Fruit fly (Drosophila melanogaster) Kc167 (cell line): ENCODE measurements around the gene dmGlut.

Source experiments
- Myc ChIP-seq: fragments of >200 bp; optimal IDR thresholded peaks from 2 replicates; lab custom pipeline; 2017; ENCODE audit warnings: missing external identifiers
- Sin3A ChIP-seq: fragments of >200 bp; optimal IDR thresholded peaks from 2 replicates; lab custom pipeline; 2018; ENCODE audit warnings: missing external identifiers
- h ChIP-seq: fragments of >200 bp; optimal IDR thresholded peaks from 3 replicates; lab custom pipeline; 2018; ENCODE audit warnings: missing external identifiers
- insv ChIP-seq: fragments of >200 bp; optimal IDR thresholded peaks from 3 replicates; lab custom pipeline; 2018; ENCODE audit warnings: missing external identifiers
- psq ChIP-seq: fragments of >200 bp; optimal IDR thresholded peaks from 2 replicates; lab custom pipeline; 2017; ENCODE audit warnings: missing external identifiers
- ttk ChIP-seq: sonication (Bioruptor generic); optimal IDR thresholded peaks from 2 replicates; lab custom pipeline; 2017; ENCODE audit warnings: missing external identifiers

The dmGlut gene

dm6 chr2L:12002051-12002450, 25.2 kb upstream of the dmGlut start, which contains the start of gene Hacd1:
Hacd1 (minus strand) TSS chr2L:12002266.
- TF ChIP-seq Sin3A (lab: Kevin White, UChicago) (no peak), ttk (lab: Kevin White, UChicago) (no peak)

DNA sequence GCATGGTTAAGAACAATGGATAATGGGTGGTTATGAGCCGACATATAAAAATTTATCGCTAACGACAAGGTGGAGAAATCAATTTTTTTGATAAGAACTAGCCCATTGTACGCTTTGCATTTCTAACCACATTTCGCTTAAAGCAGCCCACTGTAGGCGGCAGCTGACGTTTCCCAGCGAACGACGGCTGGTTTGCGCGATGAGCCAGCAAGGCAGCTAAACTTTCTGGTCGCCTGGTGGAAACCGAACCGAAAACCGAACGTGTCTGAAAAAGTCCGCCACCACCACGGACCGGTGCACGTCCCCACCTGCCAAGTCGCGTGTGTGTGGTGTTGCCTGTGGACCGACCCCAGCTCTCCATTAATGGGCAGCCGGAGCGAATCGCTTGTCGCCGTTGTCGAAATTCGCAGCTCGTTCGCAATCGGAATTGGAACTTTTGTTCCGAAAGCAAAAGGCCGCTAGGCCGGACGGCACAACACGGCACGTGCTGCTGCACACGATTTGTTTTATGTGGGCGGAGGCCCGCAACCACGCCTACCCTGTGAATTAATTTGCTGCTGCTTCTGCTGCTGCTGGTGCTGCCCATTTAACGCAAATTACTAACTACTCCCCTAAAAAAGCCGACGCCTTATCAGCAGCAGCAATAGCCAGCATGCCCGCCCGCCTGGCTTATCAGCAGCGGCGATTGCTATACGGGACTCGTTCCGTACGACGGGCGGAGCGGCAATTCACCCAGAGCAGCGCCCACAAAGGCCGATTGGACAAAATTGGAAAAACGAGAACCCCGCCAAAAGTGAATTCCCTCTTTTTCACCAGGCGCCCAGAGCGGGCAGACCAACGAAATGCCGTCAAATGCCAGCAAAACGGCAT, 24.1 kb upstream of the dmGlut start:
- no peak for TF ChIP-seq ttk (lab: Kevin White, UChicago)
- TF ChIP-seq insv = no peak
- no peak for TF ChIP-seq Sin3A (lab: Kevin White, UChicago)
- TF ChIP-seq psq (lab: Kevin White, UChicago) = no peak
- TF ChIP-seq Myc (lab: Kevin White, UChicago) = no peak
- no peak for TF ChIP-seq h (lab: Kevin White, UChicago)

DNA sequence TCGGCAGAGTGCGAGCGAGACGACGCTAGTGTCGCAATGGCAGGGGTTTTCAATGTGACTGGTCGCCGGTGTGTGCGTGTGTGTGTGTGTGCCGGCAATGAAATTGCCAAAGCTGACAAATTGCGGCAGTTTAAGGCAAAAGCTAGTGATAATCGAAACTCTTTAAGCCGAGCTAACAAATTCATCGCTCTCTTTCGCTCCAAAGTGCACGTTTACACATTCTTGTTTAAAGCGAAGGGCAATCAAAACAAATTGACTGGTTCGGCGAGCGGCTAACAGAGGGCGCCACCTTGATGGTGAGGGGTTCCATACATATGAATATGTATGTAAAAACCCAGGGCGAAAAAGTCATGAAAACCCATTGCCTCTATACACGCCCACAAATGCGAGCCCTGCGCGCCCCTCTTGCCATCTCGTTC, 23.4 kb upstream of the dmGlut start:
- no peak for TF ChIP-seq ttk (lab: Kevin White, UChicago)
- no peak for TF ChIP-seq Myc (lab: Kevin White, UChicago)
- TF ChIP-seq Sin3A (lab: Kevin White, UChicago) = no peak
- no peak for TF ChIP-seq psq (lab: Kevin White, UChicago)
- no peak for TF ChIP-seq insv
- TF ChIP-seq h (lab: Kevin White, UChicago) = no peak

DNA sequence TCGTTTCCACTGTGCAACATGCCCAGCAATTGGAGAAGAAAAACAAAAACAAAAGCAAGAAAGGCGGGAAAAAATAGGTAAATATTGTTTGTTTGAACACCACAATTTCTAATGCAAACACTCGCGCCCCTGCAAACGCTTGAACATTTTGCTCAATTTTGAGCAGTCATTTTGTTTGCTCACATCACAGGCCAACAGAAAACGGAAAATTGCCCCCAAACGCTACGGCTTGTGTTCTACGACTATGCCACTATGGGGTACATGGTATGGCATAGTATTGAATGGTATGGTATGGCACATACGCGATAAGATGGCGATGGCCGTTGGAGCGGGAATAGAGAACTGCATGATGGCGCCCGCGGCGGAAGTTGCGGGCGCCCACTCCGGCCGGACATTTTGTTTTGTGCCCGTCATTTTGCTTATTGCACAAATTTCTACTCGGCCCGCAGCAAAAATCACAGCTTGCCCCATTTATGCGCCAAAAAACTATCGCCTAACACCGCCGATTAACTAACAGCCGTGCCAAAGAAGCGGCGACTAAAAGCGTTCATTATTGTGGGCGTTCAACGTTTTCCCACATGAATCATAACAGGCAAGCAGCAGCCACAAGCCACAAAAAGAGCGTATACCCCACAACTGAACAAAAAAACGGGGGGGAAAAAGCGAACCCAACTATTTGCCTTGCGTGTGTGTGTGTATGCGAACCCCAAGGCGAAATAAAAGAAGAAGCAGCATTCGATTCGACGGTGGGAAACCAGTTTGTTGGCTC, 22.8 kb upstream of the dmGlut start:
- TF ChIP-seq Myc (lab: Kevin White, UChicago) = no peak
- TF ChIP-seq Sin3A (lab: Kevin White, UChicago) = no peak
- no peak for TF ChIP-seq ttk (lab: Kevin White, UChicago)
- TF ChIP-seq h (lab: Kevin White, UChicago) = no peak
- TF ChIP-seq insv = no peak
- no peak for TF ChIP-seq psq (lab: Kevin White, UChicago)

- TF ChIP-seq insv (no peak), psq (lab: Kevin White, UChicago) (no peak), ttk (lab: Kevin White, UChicago) (no peak), Myc (lab: Kevin White, UChicago) (no peak)
Observed at dm6 chr2L:12005436-12006396, 21.5 kb upstream of the dmGlut start.

DNA sequence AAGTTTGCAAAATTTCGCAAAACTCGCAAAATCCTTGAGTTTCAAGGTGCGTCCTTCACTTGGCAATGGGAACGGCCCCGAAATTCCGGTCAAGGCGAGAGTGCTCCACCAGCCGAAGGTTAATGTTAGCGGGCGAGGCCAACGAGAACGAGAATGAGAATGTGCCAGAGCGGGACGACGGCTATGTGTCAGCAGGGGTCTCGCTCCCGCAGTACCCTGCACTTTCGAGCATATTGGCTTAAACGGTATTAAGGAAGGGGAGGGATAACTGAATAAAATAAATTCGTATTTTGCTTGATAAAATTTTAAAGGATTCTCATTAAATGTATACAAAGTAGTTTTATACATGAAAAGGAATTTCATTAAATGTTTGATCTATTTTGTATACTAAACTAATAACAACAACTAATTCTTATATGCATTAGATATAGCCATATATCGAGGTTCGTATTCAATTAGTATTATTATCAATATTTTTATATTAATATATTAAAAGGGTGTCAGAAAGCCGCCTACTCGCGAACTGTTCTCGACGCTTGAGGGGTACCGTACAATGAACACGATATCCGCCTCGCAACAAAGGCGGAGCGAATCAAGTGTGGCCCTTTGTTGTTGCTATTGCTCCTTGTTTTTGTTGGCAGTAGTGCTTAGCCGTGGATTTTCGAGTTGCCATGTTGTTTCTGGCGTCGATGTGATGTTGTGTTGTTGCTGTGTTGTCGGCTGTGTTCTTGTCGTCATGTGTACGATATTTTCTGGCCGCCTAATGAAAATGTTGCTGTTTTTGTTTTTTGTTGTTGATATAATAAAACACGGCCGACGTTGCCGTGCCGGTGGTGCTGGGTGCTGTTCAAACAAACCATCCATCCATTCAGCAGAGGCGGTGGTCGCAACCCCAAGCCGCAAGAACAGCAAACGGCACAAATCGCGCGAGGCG, 20.6 kb upstream of the dmGlut start:
- no peak for TF ChIP-seq psq (lab: Kevin White, UChicago)
- TF ChIP-seq insv = no peak
- TF ChIP-seq ttk (lab: Kevin White, UChicago) = no peak
- TF ChIP-seq h (lab: Kevin White, UChicago) = no peak
- TF ChIP-seq Sin3A (lab: Kevin White, UChicago) = no peak

dm6 chr2L:12007331-12007791, 19.9 kb upstream of the dmGlut start:
- no peak for TF ChIP-seq psq (lab: Kevin White, UChicago)
- TF ChIP-seq insv = no peak
- no peak for TF ChIP-seq Myc (lab: Kevin White, UChicago)
- TF ChIP-seq Sin3A (lab: Kevin White, UChicago) = no peak
- TF ChIP-seq h (lab: Kevin White, UChicago) = no peak
- no peak for TF ChIP-seq ttk (lab: Kevin White, UChicago)

DNA sequence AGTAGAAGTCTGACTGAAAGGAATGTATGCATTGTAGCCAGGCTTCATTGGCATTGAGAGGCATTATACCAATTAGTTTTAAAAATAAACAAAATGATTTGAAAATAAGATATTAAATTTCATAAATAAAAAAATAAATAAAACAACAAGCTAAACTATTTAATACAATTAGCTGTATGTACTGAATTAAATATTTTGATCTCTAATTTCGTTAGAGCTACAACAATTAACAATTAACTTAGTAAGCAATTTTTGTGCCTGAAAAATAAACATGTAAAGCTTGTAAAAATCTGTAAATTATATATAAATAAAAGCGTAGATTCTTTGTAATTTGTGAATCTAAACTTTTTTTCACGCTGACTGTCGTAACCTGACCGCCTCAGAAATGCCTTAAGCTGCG, 19.4 kb upstream of the dmGlut start, which contains the start of gene Rh5:
Gene Rh5, plus strand, starts transcription at position 301 of the 400 bp plus-strand sequence.
- no peak for TF ChIP-seq Myc (lab: Kevin White, UChicago)

DNA sequence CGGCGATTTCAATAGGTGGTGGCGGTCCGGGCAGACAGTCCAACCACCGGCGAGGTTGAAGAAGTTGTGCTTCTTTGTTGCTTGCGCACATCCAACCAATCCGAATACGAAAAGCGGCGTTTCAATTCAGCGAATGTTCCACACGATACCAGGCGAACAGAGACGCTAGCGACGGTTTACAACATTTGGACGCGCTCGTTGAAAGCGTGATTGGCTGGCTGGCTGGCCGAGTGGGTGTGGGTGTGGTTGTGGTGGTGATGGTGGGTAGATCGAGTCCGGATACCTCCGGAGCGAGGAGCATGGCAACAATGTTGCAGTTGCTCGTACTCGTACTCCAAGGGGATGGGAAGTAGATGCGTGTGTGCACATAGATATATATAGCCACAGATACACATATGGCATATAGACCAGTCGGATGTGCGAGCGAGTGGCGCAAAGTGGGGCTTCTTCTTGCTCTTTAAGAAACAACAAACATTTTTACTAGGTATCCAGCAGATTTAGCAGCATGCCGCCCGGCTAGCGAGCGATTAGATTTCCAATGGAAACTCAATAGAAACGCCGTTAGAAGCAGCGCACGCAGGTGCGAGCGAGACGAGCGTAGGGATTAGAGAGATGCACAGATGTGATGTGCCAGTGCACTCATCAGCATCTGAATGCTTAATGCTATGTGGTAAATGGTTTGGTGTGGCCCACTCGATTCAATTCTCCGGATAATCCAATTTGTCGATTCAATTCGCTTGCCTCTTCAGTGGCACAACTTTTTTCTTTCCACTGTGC, 16.9 kb upstream of the dmGlut start:
- TF ChIP-seq psq (lab: Kevin White, UChicago) (no peak), insv (no peak), Myc (lab: Kevin White, UChicago) (no peak), Sin3A (lab: Kevin White, UChicago) (no peak), h (lab: Kevin White, UChicago) (no peak), ttk (lab: Kevin White, UChicago) (no peak)
